Worm (Caenorhabditis elegans) whole organism, L2 larva: Measurements from ENCODE around the gene K11D12.8.
"Not testable (repeated sequence)": the region's sequence is repeated elsewhere in the genome, so short reads cannot be mapped to it uniquely, and the experiment has no call there.

Source experiments
- alr-1 ChIP-seq: fragments of 150-350 bp; optimal IDR thresholded peaks from 2 replicates; lab custom pipeline; 2014; ENCODE audit warnings: missing biosample characterization, missing genetic modification characterization
- mdl-1 ChIP-seq, 2 experiments: fragments of 150-350 bp in 1 of 2; sonication (generic microtip) in 1 of 2; optimal IDR thresholded peaks; 2 replicates each; lab custom pipeline; 2017; ENCODE audit warnings: missing biosample characterization in 2 of 2, missing genetic modification characterization in 2 of 2
- nhr-237 ChIP-seq: fragments of 150-350 bp; optimal IDR thresholded peaks from 2 replicates; lab custom pipeline; 2014; ENCODE audit warnings: missing biosample characterization, missing genetic modification characterization
- nhr-6 ChIP-seq: fragments of 150-350 bp; optimal IDR thresholded peaks from 2 replicates; lab custom pipeline; 2014; ENCODE audit warnings: missing biosample characterization, missing genetic modification characterization
- unc-62 ChIP-seq: fragments of 150-350 bp; optimal IDR thresholded peaks from 2 replicates; lab custom pipeline; 2014; ENCODE audit warnings: missing biosample characterization, missing genetic modification reagents, missing genetic modification characterization

DNA sequence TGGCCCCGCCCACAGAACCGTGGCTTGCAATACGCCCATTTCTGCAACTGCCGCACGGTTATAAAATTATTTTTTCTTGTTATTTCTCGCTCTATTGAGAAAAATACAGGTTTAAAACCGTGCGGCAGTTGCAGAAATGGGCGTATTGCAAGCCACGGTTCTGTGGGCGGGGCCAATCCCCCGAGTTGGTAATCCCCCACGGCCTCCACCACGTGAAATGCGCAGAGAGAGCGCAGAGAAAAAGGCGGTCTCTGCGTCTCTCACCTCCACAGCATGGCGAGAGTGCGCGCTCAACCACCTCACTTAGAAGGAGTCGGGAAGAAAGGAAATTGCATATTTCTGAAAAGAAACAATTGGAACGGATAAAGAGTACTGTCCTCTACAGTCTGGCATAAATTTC is 6.4 kb upstream of the K11D12.8 start:
- not testable (repeated sequence) for TF ChIP-seq alr-1 (tag; lab: Kevin White, UChicago); mdl-1 (tag; optimal IDR thresholded peaks at IDR 0.05; lab: Kevin White, UChicago); unc-62 (GFP tag; lab: Kevin White, UChicago); nhr-6 (tag; lab: Kevin White, UChicago); nhr-237 (tag; lab: Kevin White, UChicago)
